Worm (Caenorhabditis elegans) whole organism, late embryonic: ENCODE measurements around the gene bus-18.

ENCODE experiments used
- C08G9.2 ChIP-seq: sonication (generic microtip); optimal IDR thresholded peaks from 2 replicates; lab custom pipeline; 2016; ENCODE audit warnings: mild to moderate bottlenecking, missing genetic modification characterization, moderate library complexity, missing compliant biosample characterization
- C38D4.7 ChIP-seq: fragments of 200-800 bp; sonication (Bioruptor generic); optimal IDR thresholded peaks from 2 replicates; lab custom pipeline; 2018; ENCODE audit warnings: mild to moderate bottlenecking, missing genetic modification characterization, moderate library complexity, missing compliant biosample characterization
- F13H6.1 ChIP-seq: sonication (generic microtip); optimal IDR thresholded peaks from 2 replicates; lab custom pipeline; 2016; ENCODE audit warnings: missing genetic modification characterization, missing compliant biosample characterization
- K02D7.2 ChIP-seq: sonication (generic microtip); optimal IDR thresholded peaks from 2 replicates; lab custom pipeline; 2017; ENCODE audit warnings: mild to moderate bottlenecking, missing genetic modification characterization, missing compliant biosample characterization
- T23F11.4 ChIP-seq: fragments of 200-800 bp; sonication (Bioruptor generic); optimal IDR thresholded peaks from 2 replicates; lab custom pipeline; 2018; ENCODE audit warnings: mild to moderate bottlenecking, missing genetic modification characterization, missing compliant biosample characterization
- ahr-1 ChIP-seq: sonication (generic microtip); optimal IDR thresholded peaks from 2 replicates; lab custom pipeline; 2016; ENCODE audit warnings: missing genetic modification characterization, missing compliant biosample characterization
- ama-1 ChIP-seq: fragments of 150-350 bp; optimal IDR thresholded peaks from 2 replicates; lab custom pipeline; 2014
- ceh-18 ChIP-seq: sonication (generic microtip); optimal IDR thresholded peaks from 2 replicates; lab custom pipeline; 2016; ENCODE audit warnings: missing genetic modification characterization, missing compliant biosample characterization
- ceh-2 ChIP-seq: sonication (generic microtip); optimal IDR thresholded peaks from 2 replicates; lab custom pipeline; 2016; ENCODE audit warnings: missing genotype, missing genetic modification characterization, missing compliant biosample characterization
- ceh-22 ChIP-seq: sonication (generic microtip); optimal IDR thresholded peaks from 2 replicates; lab custom pipeline; 2017; ENCODE audit warnings: missing biosample characterization, missing genetic modification characterization
- ceh-30 ChIP-seq: fragments of 150-350 bp; optimal IDR thresholded peaks from 2 replicates; lab custom pipeline; 2014; ENCODE audit warnings: missing biosample characterization, missing genetic modification characterization
- ceh-31 ChIP-seq: sonication (generic microtip); optimal IDR thresholded peaks from 2 replicates; lab custom pipeline; 2016; ENCODE audit warnings: missing genetic modification characterization, missing compliant biosample characterization
- ceh-45 ChIP-seq: fragments of 200-800 bp; sonication (Bioruptor generic); IDR thresholded peaks from 2 replicates; pipeline ENCODE4 v1.3.6; 2022; ENCODE audit warnings: missing genetic modification reagents, missing genetic modification characterization, missing compliant biosample characterization
- ceh-48 ChIP-seq: sonication (generic microtip); optimal IDR thresholded peaks from 2 replicates; lab custom pipeline; 2016; ENCODE audit warnings: missing genetic modification characterization, inconsistent platforms, missing compliant biosample characterization
- che-1 ChIP-seq: sonication (generic microtip); optimal IDR thresholded peaks from 2 replicates; lab custom pipeline; 2016; ENCODE audit warnings: mild to moderate bottlenecking, missing genetic modification characterization, missing compliant biosample characterization
- dmd-4 ChIP-seq: sonication (generic microtip); optimal IDR thresholded peaks from 2 replicates; lab custom pipeline; 2016; ENCODE audit warnings: borderline replicate concordance, missing genetic modification characterization, missing compliant biosample characterization
- dve-1 ChIP-seq: sonication (generic microtip); optimal IDR thresholded peaks from 2 replicates; lab custom pipeline; 2017; ENCODE audit warnings: antibody characterized with exemption, mild to moderate bottlenecking, missing genetic modification characterization, missing compliant biosample characterization
- elt-2 ChIP-seq: sonication (generic microtip); optimal IDR thresholded peaks from 2 replicates; lab custom pipeline; 2016; ENCODE audit warnings: missing genetic modification reagents, missing genetic modification characterization, missing compliant biosample characterization
- ets-4 ChIP-seq: sonication (generic microtip); optimal IDR thresholded peaks from 2 replicates; lab custom pipeline; 2016; ENCODE audit warnings: missing genetic modification characterization, missing compliant biosample characterization
- fax-1 ChIP-seq: sonication (generic microtip); optimal IDR thresholded peaks from 2 replicates; lab custom pipeline; 2016; ENCODE audit warnings: missing genotype, missing genetic modification characterization, missing compliant biosample characterization
- fkh-10 ChIP-seq: fragments of 150-350 bp; optimal IDR thresholded peaks from 2 replicates; lab custom pipeline; 2014; ENCODE audit warnings: missing biosample characterization, missing genetic modification reagents, missing genetic modification characterization
- fkh-6 ChIP-seq: sonication (generic microtip); optimal IDR thresholded peaks from 2 replicates; lab custom pipeline; 2016; ENCODE audit warnings: missing genetic modification characterization, missing compliant biosample characterization
- gmeb-2 ChIP-seq: sonication (generic microtip); optimal IDR thresholded peaks from 2 replicates; lab custom pipeline; 2016; ENCODE audit warnings: missing genetic modification characterization, inconsistent platforms, missing compliant biosample characterization
- hlh-13 ChIP-seq: fragments of 200-800 bp; sonication (Bioruptor generic); optimal IDR thresholded peaks from 2 replicates; lab custom pipeline; 2018; ENCODE audit warnings: mild to moderate bottlenecking, missing genetic modification characterization, missing compliant biosample characterization
- hlh-30 ChIP-seq: sonication (generic microtip); optimal IDR thresholded peaks from 2 replicates; lab custom pipeline; 2017; ENCODE audit warnings: antibody characterized with exemption, missing genetic modification characterization, missing compliant biosample characterization; ENCODE audit not compliant: insufficient read depth
- hlh-6 ChIP-seq: sonication (generic microtip); optimal IDR thresholded peaks from 2 replicates; lab custom pipeline; 2016; ENCODE audit warnings: missing genotype, missing genetic modification characterization, missing compliant biosample characterization
- lim-6 ChIP-seq: sonication (generic microtip); optimal IDR thresholded peaks from 2 replicates; lab custom pipeline; 2016; ENCODE audit warnings: missing genetic modification characterization, missing compliant biosample characterization
- mec-3 ChIP-seq: sonication (generic microtip); optimal IDR thresholded peaks from 2 replicates; lab custom pipeline; 2016; ENCODE audit warnings: borderline replicate concordance, missing genetic modification characterization, missing compliant biosample characterization
- nhr-232 ChIP-seq: sonication (generic microtip); optimal IDR thresholded peaks from 2 replicates; lab custom pipeline; 2016; ENCODE audit warnings: missing genetic modification characterization, missing compliant biosample characterization
- pax-1 ChIP-seq: fragments of 150-350 bp; optimal IDR thresholded peaks from 2 replicates; lab custom pipeline; 2014; ENCODE audit warnings: missing biosample characterization, missing genetic modification characterization
- pha-4 ChIP-seq: fragments of 150-350 bp; optimal IDR thresholded peaks from 2 replicates; lab custom pipeline; 2018; ENCODE audit warnings: missing biosample characterization, missing genetic modification reagents, missing genetic modification characterization
- pqm-1 ChIP-seq: sonication (generic microtip); optimal IDR thresholded peaks from 2 replicates; lab custom pipeline; 2016; ENCODE audit warnings: missing genetic modification characterization, missing compliant biosample characterization
- ref-2 ChIP-seq: sonication (generic microtip); optimal IDR thresholded peaks from 2 replicates; lab custom pipeline; 2016; ENCODE audit warnings: missing genetic modification characterization, missing compliant biosample characterization
- rnt-1 ChIP-seq: sonication (generic microtip); optimal IDR thresholded peaks from 2 replicates; lab custom pipeline; 2016; ENCODE audit warnings: missing genetic modification characterization, missing compliant biosample characterization
- sox-2 ChIP-seq: fragments of 200-800 bp; sonication (Bioruptor generic); IDR thresholded peaks from 2 replicates; pipeline ENCODE4 v1.3.6; 2022; ENCODE audit warnings: missing genetic modification reagents, missing genetic modification characterization, missing compliant biosample characterization
- syd-9 ChIP-seq: sonication (generic microtip); optimal IDR thresholded peaks from 2 replicates; lab custom pipeline; 2016; ENCODE audit warnings: mild to moderate bottlenecking, missing genetic modification characterization, moderate library complexity, missing compliant biosample characterization
- tbx-2 ChIP-seq: sonication (generic microtip); optimal IDR thresholded peaks from 2 replicates; lab custom pipeline; 2016; ENCODE audit warnings: missing genetic modification characterization, missing compliant biosample characterization
- ttx-3 ChIP-seq: sonication (generic microtip); optimal IDR thresholded peaks from 2 replicates; lab custom pipeline; 2016; ENCODE audit warnings: missing genetic modification reagents, missing genetic modification characterization, missing compliant biosample characterization
- unc-3 ChIP-seq, 2 experiments: fragments of 200-800 bp in 1 of 2; sonication (Bioruptor generic) in 1 of 2; sonication (generic microtip) in 1 of 2; conservative IDR thresholded peaks in 1 of 2; optimal IDR thresholded peaks in 1 of 2; 2 replicates each; pipeline versions ENCODE4 v1.3.6 to Lab custom; 2016 to 2022; ENCODE audit warnings: missing compliant biosample characterization in 2 of 2, missing genetic modification characterization in 2 of 2, missing genetic modification reagents in 1 of 2
- unc-42 ChIP-seq: sonication (generic microtip); optimal IDR thresholded peaks from 2 replicates; lab custom pipeline; 2016; ENCODE audit warnings: missing genotype, missing genetic modification characterization, missing compliant biosample characterization
- unc-55 ChIP-seq: sonication (generic microtip); optimal IDR thresholded peaks from 2 replicates; lab custom pipeline; 2017; ENCODE audit warnings: missing biosample characterization, missing genetic modification reagents, missing genetic modification characterization
- zip-5 ChIP-seq: sonication (generic microtip); optimal IDR thresholded peaks from 2 replicates; lab custom pipeline; 2016; ENCODE audit warnings: missing genetic modification characterization, missing compliant biosample characterization
- ztf-16 ChIP-seq: sonication (generic microtip); optimal IDR thresholded peaks from 2 replicates; lab custom pipeline; 2017; ENCODE audit warnings: missing genetic modification characterization, missing compliant biosample characterization

The bus-18 gene

DNA sequence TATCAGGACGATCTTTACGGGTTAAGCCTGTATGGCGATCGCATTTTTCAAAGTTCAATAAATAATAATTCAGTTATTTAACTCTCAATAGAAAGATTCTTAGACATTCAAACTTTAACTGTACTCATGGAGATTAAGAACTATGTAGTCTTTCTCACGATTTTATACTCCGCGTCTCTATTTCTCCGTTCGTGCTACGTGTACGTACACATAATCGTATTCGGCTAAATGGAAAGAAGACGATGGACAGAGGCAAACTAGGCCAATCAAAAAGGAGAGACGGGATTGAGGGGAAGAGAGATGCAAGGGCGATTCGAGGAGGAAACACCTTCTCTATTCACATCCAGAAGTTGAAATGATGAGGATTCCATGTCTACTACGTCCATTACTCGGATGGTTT lies at the start of gene bus-18:
Gene bus-18 (plus strand): TSS at position 301 of the 400 bp plus-strand sequence.
- TF ChIP-seq pqm-1 (tag; lab: Kevin White, UChicago) (no peak), elt-2 (tag; lab: Kevin White, UChicago) (no peak), ceh-2 (no peak), ceh-22 (tag; lab: Kevin White, UChicago) (no peak), syd-9 (tag; lab: Kevin White, UChicago) (no peak), sox-2 (GFP tag; lab: Robert Waterston, UW) (no peak), unc-42 (tag; lab: Kevin White, UChicago) (no peak), fkh-10 (GFP tag; lab: Kevin White, UChicago) (no peak), ref-2 (tag; lab: Kevin White, UChicago) (no peak)

DNA sequence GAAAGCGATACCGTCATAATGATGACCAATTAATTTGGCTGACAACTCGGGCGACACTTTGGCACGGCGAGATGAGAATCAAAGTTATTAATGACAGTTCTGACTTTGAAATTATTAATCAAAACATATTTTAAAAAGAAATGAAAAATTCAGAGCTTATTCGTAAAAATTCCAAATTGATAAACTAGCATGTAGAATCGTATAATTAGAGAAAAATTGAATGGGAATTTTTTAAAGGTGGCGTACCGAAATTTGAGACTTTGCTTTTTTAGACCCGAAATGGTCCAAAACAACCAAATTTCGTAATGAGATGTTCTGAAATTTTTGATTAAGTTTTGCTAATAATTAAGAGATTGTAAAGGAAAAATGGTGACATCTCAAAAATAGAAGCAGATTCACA lies 47.5 kb upstream of the bus-18 start, which contains the start of gene daf-11:
Gene daf-11 (minus strand): TSS at position 101 of the 400 bp plus-strand sequence.
- no peak for TF ChIP-seq ceh-48
- no peak for TF ChIP-seq tbx-2 (tag; lab: Kevin White, UChicago)
- no peak for TF ChIP-seq ceh-30 (tag; lab: Kevin White, UChicago)
- TF ChIP-seq pax-1 (tag; lab: Kevin White, UChicago): no peak
- TF ChIP-seq ztf-16 (tag; lab: Kevin White, UChicago): no peak
- no peak for TF ChIP-seq T23F11.4

DNA sequence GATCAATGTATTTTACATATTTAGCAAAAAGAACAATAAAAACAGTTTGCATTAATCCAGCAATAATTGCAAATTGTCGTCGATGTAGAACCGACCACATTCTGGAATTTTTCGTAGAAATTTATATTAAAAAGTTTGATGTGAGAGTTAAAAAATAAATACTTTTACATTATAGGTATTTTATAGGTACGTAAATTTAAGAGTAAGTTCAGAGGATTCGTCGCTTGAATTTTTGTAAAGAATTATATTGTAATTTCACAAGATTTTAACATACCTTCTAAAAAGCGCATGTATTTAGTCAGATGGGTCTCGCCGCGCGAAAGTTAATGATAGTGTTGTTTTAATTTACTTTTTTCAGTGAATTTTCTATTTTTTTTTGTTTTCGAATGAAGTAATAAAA lies 43.5 kb upstream of the bus-18 start, which contains the start of gene rhr-2:
Gene rhr-2 (minus strand): TSS at position 101 of the 400 bp plus-strand sequence.
- TF ChIP-seq che-1 (no peak), ceh-31 (no peak), ceh-48 (no peak), K02D7.2 (tag; lab: Kevin White, UChicago) (no peak), pha-4 (tag; lab: Kevin White, UChicago) (no peak), rnt-1 (tag; lab: Kevin White, UChicago) (no peak), hlh-6 (no peak), unc-3 (GFP tag; conservative IDR thresholded peaks at IDR 0.05; lab: Robert Waterston, UW) (no peak), unc-3 (tag; optimal IDR thresholded peaks at IDR 0.05; lab: Kevin White, UChicago) (no peak), pax-1 (tag; lab: Kevin White, UChicago) (no peak), zip-5 (no peak), hlh-13 (GFP tag; lab: Kevin White, UChicago) (no peak), tbx-2 (tag; lab: Kevin White, UChicago) (no peak), unc-42 (tag; lab: Kevin White, UChicago) (no peak), ztf-16 (tag; lab: Kevin White, UChicago) (no peak), F13H6.1 (tag; lab: Kevin White, UChicago) (no peak), ets-4 (no peak), ahr-1 (tag; lab: Kevin White, UChicago) (no peak)

DNA sequence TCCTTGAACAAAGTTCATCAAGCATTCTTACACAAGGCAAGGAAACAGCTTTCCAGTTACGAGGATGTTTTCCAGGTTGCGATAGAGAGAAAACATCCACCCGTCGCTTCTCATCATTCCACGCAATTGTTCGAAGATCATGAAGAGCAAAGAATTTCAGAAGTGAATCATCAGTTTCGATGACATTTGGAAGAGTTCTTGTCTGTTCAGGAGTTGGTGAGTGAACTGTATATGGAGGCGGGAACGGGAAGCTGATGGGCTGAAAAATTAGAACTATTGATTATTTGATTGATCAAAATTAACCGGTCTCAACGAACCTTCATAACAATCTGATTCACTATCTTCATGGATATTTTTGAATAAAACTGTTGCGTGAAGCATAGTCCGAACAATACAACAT lies 41.5 kb upstream of the bus-18 start:
- no peak for TF ChIP-seq fkh-6 (tag; lab: Kevin White, UChicago)
- TF ChIP-seq fkh-10 (GFP tag; lab: Kevin White, UChicago): no peak
- TF ChIP-seq dmd-4: no peak
- TF ChIP-seq ceh-45 (GFP tag; lab: Robert Waterston, UW): no peak
- no peak for TF ChIP-seq unc-55 (GFP tag; lab: Kevin White, UChicago)
- TF ChIP-seq ttx-3 (tag; lab: Kevin White, UChicago): no peak
- no peak for TF ChIP-seq fax-1
- TF ChIP-seq pax-1 (tag; lab: Kevin White, UChicago): no peak
- TF ChIP-seq hlh-30: no peak
- no peak for TF ChIP-seq dve-1 (tag; lab: Kevin White, UChicago)
- TF ChIP-seq C08G9.2: no peak
- no peak for TF ChIP-seq mec-3 (tag; lab: Kevin White, UChicago)
- no peak for TF ChIP-seq sox-2 (GFP tag; lab: Robert Waterston, UW)
- no peak for TF ChIP-seq ceh-18
- TF ChIP-seq lim-6 (tag; lab: Kevin White, UChicago): no peak
- TF ChIP-seq nhr-232 (tag; lab: Kevin White, UChicago): no peak
- TF ChIP-seq gmeb-2 (tag; lab: Kevin White, UChicago): no peak
- no peak for TF ChIP-seq ceh-2
- TF ChIP-seq C38D4.7 (GFP tag; lab: Kevin White, UChicago): no peak
- TF ChIP-seq ama-1 (lab: Kevin White, UChicago): no peak
- TF ChIP-seq, all 69 proteins: peak for 0
